Worm (Caenorhabditis elegans) whole organism, midembryonic: ENCODE results near the gene T02C12.5.

ENCODE experiments used
- T22C8.4 ChIP-seq: fragments of 200-800 bp; sonication (Bioruptor generic); IDR thresholded peaks from 2 replicates; pipeline ENCODE4 v1.3.6; 2022; ENCODE audit warnings: missing genetic modification characterization, missing compliant biosample characterization
- flt-1 ChIP-seq: fragments of 200-800 bp; sonication (Bioruptor generic); IDR thresholded peaks from 2 replicates; pipeline ENCODE4 v1.3.6; 2022; ENCODE audit warnings: missing genetic modification characterization, missing compliant biosample characterization
- ref-1 ChIP-seq: fragments of 200-800 bp; sonication (Bioruptor generic); conservative IDR thresholded peaks from 2 replicates; pipeline ENCODE4 v1.3.6; 2022; ENCODE audit warnings: missing genetic modification reagents, missing genetic modification characterization, missing compliant biosample characterization
- tab-1 ChIP-seq: fragments of 200-800 bp; sonication (Bioruptor generic); IDR thresholded peaks from 2 replicates; pipeline ENCODE4 v1.3.6; 2022; ENCODE audit warnings: missing genetic modification characterization, missing compliant biosample characterization
- ztf-23 ChIP-seq: fragments of 200-800 bp; sonication (Bioruptor generic); IDR thresholded peaks from 2 replicates; pipeline ENCODE4 v1.3.6; 2022; ENCODE audit warnings: missing genetic modification reagents, missing genetic modification characterization, missing compliant biosample characterization

DNA sequence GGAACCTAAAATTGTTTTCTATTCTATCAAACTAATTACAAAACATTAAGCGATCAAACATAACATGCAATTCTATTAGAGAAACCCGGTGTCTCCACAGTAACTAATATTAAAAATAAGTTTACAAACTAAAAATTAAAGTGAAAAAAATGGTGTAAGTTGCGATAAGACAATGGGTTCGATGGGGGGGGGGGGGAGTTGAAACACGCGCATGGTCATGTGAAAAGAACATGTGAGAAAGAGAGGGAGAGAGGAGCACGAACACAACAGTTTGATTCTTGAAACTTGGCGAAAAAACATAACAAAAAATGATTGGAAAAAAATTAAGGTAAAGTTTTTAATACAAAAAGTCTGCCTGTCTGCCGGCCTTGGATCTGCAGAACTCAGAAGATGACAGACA lies 51.0 kb downstream of the T02C12.5 start:
- no peak for TF ChIP-seq tab-1 (GFP tag; lab: Robert Waterston, UW)
- no peak for TF ChIP-seq T22C8.4 (GFP tag; lab: Robert Waterston, UW)
- no peak for TF ChIP-seq flt-1
- TF ChIP-seq ref-1 (GFP tag; lab: Robert Waterston, UW): no peak
- no peak for TF ChIP-seq ztf-23 (GFP tag; lab: Robert Waterston, UW)
